Worm (Caenorhabditis elegans) whole organism, midembryonic: ENCODE data around the gene ZK896.4.

Source experiments
- T22C8.4 ChIP-seq: fragments of 200-800 bp; sonication (Bioruptor generic); IDR thresholded peaks from 2 replicates; pipeline ENCODE4 v1.3.6; 2022; ENCODE audit warnings: missing genetic modification characterization, missing compliant biosample characterization
- flt-1 ChIP-seq: fragments of 200-800 bp; sonication (Bioruptor generic); IDR thresholded peaks from 2 replicates; pipeline ENCODE4 v1.3.6; 2022; ENCODE audit warnings: missing genetic modification characterization, missing compliant biosample characterization
- klf-2 ChIP-seq: fragments of 200-800 bp; sonication (Bioruptor generic); conservative IDR thresholded peaks from 2 replicates; pipeline ENCODE4 v1.3.6; 2022; ENCODE audit warnings: missing genetic modification reagents, missing genetic modification characterization, missing compliant biosample characterization
- ref-1 ChIP-seq: fragments of 200-800 bp; sonication (Bioruptor generic); conservative IDR thresholded peaks from 2 replicates; pipeline ENCODE4 v1.3.6; 2022; ENCODE audit warnings: missing genetic modification reagents, missing genetic modification characterization, missing compliant biosample characterization
- ztf-23 ChIP-seq: fragments of 200-800 bp; sonication (Bioruptor generic); IDR thresholded peaks from 2 replicates; pipeline ENCODE4 v1.3.6; 2022; ENCODE audit warnings: missing genetic modification reagents, missing genetic modification characterization, missing compliant biosample characterization
- ztf-29 ChIP-seq: fragments of 200-800 bp; sonication (Bioruptor generic); IDR thresholded peaks from 2 replicates; pipeline ENCODE4 v1.3.6; 2022; ENCODE audit warnings: missing genetic modification reagents, missing genetic modification characterization, missing compliant biosample characterization

DNA sequence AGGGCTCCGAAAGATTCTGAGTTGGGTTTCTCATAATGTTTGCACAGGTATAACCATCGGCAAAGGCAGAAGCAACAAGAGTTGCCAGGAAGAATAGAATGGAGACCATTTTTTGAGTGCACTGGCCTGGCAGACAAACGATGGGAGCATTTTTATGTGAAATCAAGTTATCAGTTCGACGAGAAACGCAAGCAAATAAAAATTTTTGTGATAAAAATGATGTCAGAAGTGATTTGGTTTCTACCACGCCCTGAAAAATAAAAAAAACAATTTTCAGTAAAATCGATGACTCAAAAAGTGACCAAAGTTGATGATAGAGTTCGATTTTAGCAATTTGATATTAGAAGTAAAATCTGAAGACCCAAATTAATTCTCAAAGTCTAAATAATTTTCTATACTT, 26.8 kb upstream of the ZK896.4 start, which contains the start of gene K08D8.4:
- no peak for TF ChIP-seq ztf-23
- TF ChIP-seq T22C8.4 = no peak
- no peak for TF ChIP-seq flt-1 (GFP tag; lab: Robert Waterston, UW)
- no peak for TF ChIP-seq klf-2 (GFP tag; lab: Robert Waterston, UW)
- TF ChIP-seq ref-1 (GFP tag; lab: Robert Waterston, UW) = no peak
- no peak for TF ChIP-seq ztf-29
